Worm (Caenorhabditis elegans) whole organism, L2 larva: ENCODE measurements around the gene dib-1.

ENCODE experiments used
- C34F6.9 ChIP-seq: fragments of 150-350 bp; optimal IDR thresholded peaks from 2 replicates; lab custom pipeline; 2014; ENCODE audit warnings: missing biosample characterization, missing genetic modification characterization
- aly-2 ChIP-seq: fragments of 150-350 bp; optimal IDR thresholded peaks from 2 replicates; lab custom pipeline; 2014; ENCODE audit warnings: missing biosample characterization, missing genetic modification characterization
- elt-3 ChIP-seq: sonication (generic microtip); optimal IDR thresholded peaks from 2 replicates; lab custom pipeline; 2017; ENCODE audit warnings: missing biosample characterization, missing genetic modification characterization
- sem-4 ChIP-seq: fragments of 150-350 bp; optimal IDR thresholded peaks from 2 replicates; lab custom pipeline; 2014; ENCODE audit warnings: missing biosample characterization, missing genetic modification reagents, missing genetic modification characterization
- snpc-4 ChIP-seq: fragments of 150-350 bp; optimal IDR thresholded peaks from 2 replicates; lab custom pipeline; 2014; ENCODE audit warnings: missing biosample characterization, missing genetic modification characterization
- unc-55 ChIP-seq: fragments of 150-350 bp; sonication (generic microtip); optimal IDR thresholded peaks from 3 replicates; lab custom pipeline; 2014; ENCODE audit warnings: missing biosample characterization, missing genetic modification reagents, missing genetic modification characterization
- ztf-1 ChIP-seq: fragments of 200-800 bp; sonication (Bioruptor generic); conservative IDR thresholded peaks from 2 replicates; pipeline ENCODE4 v1.3.6; 2022; ENCODE audit warnings: missing genetic modification characterization, missing compliant biosample characterization

- TF ChIP-seq sem-4 (tag; lab: Kevin White, UChicago) (no peak), elt-3 (tag; lab: Kevin White, UChicago) (no peak), ztf-1 (GFP tag; lab: Robert Waterston, UW) (no peak), C34F6.9 (tag; lab: Kevin White, UChicago) (no peak), unc-55 (GFP tag; lab: Kevin White, UChicago) (no peak), snpc-4 (tag; lab: Kevin White, UChicago) (no peak), aly-2 (tag; lab: Kevin White, UChicago) (no peak)
These were observed 4.0 kb upstream of the dib-1 start, which contains the start of gene dml-1 for ce11 chrIV:2886655-2887054.
